Fruit fly (Drosophila melanogaster): Measurements from ENCODE around the gene Prat.

dm6 chr3R:7884433-7884832, 27.1 kb downstream of the Prat start:
- TF ChIP-seq CG8478 (optimal IDR thresholded peaks at IDR 0.05) (no peak), CTCF (optimal IDR thresholded peaks at IDR 0.05) (no peak)

Measured in S2 (cell line).